Worm (Caenorhabditis elegans) whole organism, L1 larva: ENCODE data around the gene W02H3.3.

Experiments used
- C34B4.2 ChIP-seq: sonication (generic microtip); optimal IDR thresholded peaks from 2 replicates; lab custom pipeline; 2017; ENCODE audit warnings: mild to moderate bottlenecking, missing genetic modification characterization, missing compliant biosample characterization
- alr-1 ChIP-seq: fragments of 200-800 bp; sonication (Bioruptor generic); optimal IDR thresholded peaks from 2 replicates; lab custom pipeline; 2018; ENCODE audit warnings: borderline replicate concordance, mild to moderate bottlenecking, missing genetic modification characterization, missing compliant biosample characterization
- aly-2 ChIP-seq: fragments of 150-350 bp; optimal IDR thresholded peaks from 2 replicates; lab custom pipeline; 2014; ENCODE audit warnings: missing biosample characterization, missing genetic modification characterization
- blmp-1 ChIP-seq: fragments of 150-350 bp; optimal IDR thresholded peaks from 2 replicates; lab custom pipeline; 2014; ENCODE audit warnings: missing biosample characterization, missing genetic modification characterization
- ceh-8 ChIP-seq: fragments of 200-800 bp; sonication (Bioruptor generic); optimal IDR thresholded peaks from 2 replicates; lab custom pipeline; 2018; ENCODE audit warnings: mild to moderate bottlenecking, missing genetic modification characterization, moderate library complexity, missing compliant biosample characterization
- ceh-82 ChIP-seq, 3 experiments: fragments of 150-350 bp in 1 of 3; sonication (generic microtip) in 2 of 3; optimal IDR thresholded peaks; 2 replicates each; lab custom pipeline; 2014 to 2017; ENCODE audit warnings: missing biosample characterization in 3 of 3, missing genetic modification characterization in 3 of 3
- ceh-88 ChIP-seq: fragments of 200-800 bp; sonication (Bioruptor generic); IDR thresholded peaks from 2 replicates; pipeline ENCODE4 v1.3.6; 2022; ENCODE audit warnings: missing genetic modification characterization, missing compliant biosample characterization
- efl-1 ChIP-seq, 4 experiments: fragments of 150-350 bp; optimal IDR thresholded peaks in 3 of 4; peaks in 1 of 4; 1 replicate in 1 of 4; 2 replicates in 3 of 4; lab custom pipeline; 2014; ENCODE audit warnings: missing biosample characterization in 2 of 4, missing genetic modification characterization in 2 of 4, missing genetic modification reagents in 2 of 4
- elt-2 ChIP-seq: sonication (generic microtip); optimal IDR thresholded peaks from 2 replicates; lab custom pipeline; 2016; ENCODE audit warnings: missing genetic modification characterization, mild to moderate bottlenecking, inconsistent platforms, missing compliant biosample characterization, missing genetic modification reagents
- elt-3 ChIP-seq, 6 experiments: fragments of 150-350 bp in 1 of 6; sonication (generic microtip); optimal IDR thresholded peaks; 2 replicates each; lab custom pipeline; 2017 to 2018; ENCODE audit warnings: missing biosample characterization in 6 of 6, missing genetic modification characterization in 6 of 6, inconsistent platforms in 1 of 6
- ets-5 ChIP-seq: fragments of 200-800 bp; sonication (Bioruptor generic); IDR thresholded peaks from 2 replicates; pipeline ENCODE4 v1.3.6; 2022; ENCODE audit warnings: missing genetic modification characterization, missing compliant biosample characterization
- fkh-8 ChIP-seq: sonication (generic microtip); optimal IDR thresholded peaks from 2 replicates; lab custom pipeline; 2016; ENCODE audit warnings: mild to moderate bottlenecking, missing genetic modification characterization, missing compliant biosample characterization
- hpl-2 ChIP-seq: fragments of 150-350 bp; optimal IDR thresholded peaks from 2 replicates; lab custom pipeline; 2014; ENCODE audit warnings: missing biosample characterization, missing genetic modification reagents, missing genetic modification characterization
- isw-1 ChIP-seq: fragments of 200-800 bp; sonication (Bioruptor generic); IDR thresholded peaks from 2 replicates; pipeline ENCODE4 v1.3.6; 2022; ENCODE audit warnings: missing genetic modification characterization, missing compliant biosample characterization
- jun-1 ChIP-seq: fragments of 150-350 bp; optimal IDR thresholded peaks from 2 replicates; lab custom pipeline; 2014; ENCODE audit warnings: missing biosample characterization, missing genetic modification reagents, missing genetic modification characterization
- lsy-2 ChIP-seq, 2 experiments: fragments of 150-350 bp; optimal IDR thresholded peaks; 2 replicates each; lab custom pipeline; 2014; ENCODE audit warnings: missing biosample characterization in 2 of 2, missing genetic modification characterization in 2 of 2
- mab-9 ChIP-seq: fragments of 200-800 bp; sonication (Bioruptor generic); IDR thresholded peaks from 2 replicates; pipeline ENCODE4 v1.3.6; 2022; ENCODE audit warnings: missing genetic modification reagents, missing genetic modification characterization, missing compliant biosample characterization
- mdl-1 ChIP-seq, 2 experiments: fragments of 150-350 bp; optimal IDR thresholded peaks; 2 replicates each; lab custom pipeline; 2014 to 2017; ENCODE audit warnings: missing biosample characterization in 2 of 2, missing genetic modification characterization in 2 of 2, inconsistent platforms in 1 of 2
- nhr-20 ChIP-seq: sonication (generic microtip); optimal IDR thresholded peaks from 2 replicates; lab custom pipeline; 2016; ENCODE audit warnings: mild to moderate bottlenecking, missing genetic modification characterization, missing compliant biosample characterization
- nhr-237 ChIP-seq: fragments of 150-350 bp; optimal IDR thresholded peaks from 2 replicates; lab custom pipeline; 2014; ENCODE audit warnings: missing biosample characterization, missing genetic modification characterization
- nhr-77 ChIP-seq: fragments of 150-350 bp; optimal IDR thresholded peaks from 2 replicates; lab custom pipeline; 2014; ENCODE audit warnings: missing biosample characterization, missing genetic modification characterization
- nhr-84 ChIP-seq: sonication (generic microtip); optimal IDR thresholded peaks from 2 replicates; lab custom pipeline; 2017; ENCODE audit warnings: missing biosample characterization, missing genetic modification characterization
- nhr-85 ChIP-seq: sonication (generic microtip); peaks from one replicate; lab custom pipeline; 2016; ENCODE audit warnings: missing genetic modification characterization, inconsistent platforms, missing compliant biosample characterization
- pag-3 ChIP-seq: sonication (generic microtip); optimal IDR thresholded peaks from 2 replicates; lab custom pipeline; 2017; ENCODE audit warnings: missing genetic modification characterization, mild to moderate bottlenecking, missing compliant biosample characterization, antibody characterized with exemption, borderline replicate concordance; ENCODE audit not compliant: insufficient read depth
- pqm-1 ChIP-seq: sonication (generic microtip); optimal IDR thresholded peaks from 3 replicates; lab custom pipeline; 2017; ENCODE audit warnings: missing biosample characterization, missing genetic modification characterization
- snu-23 ChIP-seq: sonication (generic microtip); optimal IDR thresholded peaks from 2 replicates; lab custom pipeline; 2016; ENCODE audit warnings: missing genetic modification characterization, missing compliant biosample characterization
- sox-4 ChIP-seq: sonication (generic microtip); optimal IDR thresholded peaks from 2 replicates; lab custom pipeline; 2016; ENCODE audit warnings: missing genetic modification characterization, missing compliant biosample characterization
- sup-37 ChIP-seq: fragments of 200-800 bp; sonication (Bioruptor generic); optimal IDR thresholded peaks from 2 replicates; lab custom pipeline; 2018; ENCODE audit warnings: mild to moderate bottlenecking, missing genetic modification characterization, missing compliant biosample characterization
- swsn-7 ChIP-seq: sonication (generic microtip); optimal IDR thresholded peaks from 2 replicates; lab custom pipeline; 2016; ENCODE audit warnings: missing genetic modification characterization, missing compliant biosample characterization
- tbx-2 ChIP-seq: sonication (generic microtip); optimal IDR thresholded peaks from 2 replicates; lab custom pipeline; 2016; ENCODE audit warnings: missing genetic modification characterization, missing compliant biosample characterization
- tlp-1 ChIP-seq: fragments of 150-350 bp; optimal IDR thresholded peaks from 2 replicates; lab custom pipeline; 2014; ENCODE audit warnings: missing biosample characterization, missing genetic modification characterization
- unc-30 ChIP-seq: sonication (generic microtip); optimal IDR thresholded peaks from 2 replicates; lab custom pipeline; 2017; ENCODE audit warnings: missing biosample characterization, missing genetic modification characterization
- unc-62 ChIP-seq: fragments of 150-350 bp; optimal IDR thresholded peaks from 2 replicates; lab custom pipeline; 2014; ENCODE audit warnings: missing biosample characterization, missing genetic modification reagents, missing genetic modification characterization
- unc-86 ChIP-seq: sonication (generic microtip); optimal IDR thresholded peaks from 2 replicates; lab custom pipeline; 2016; ENCODE audit warnings: missing genetic modification characterization, missing compliant biosample characterization
- xbp-1 ChIP-seq: sonication (generic microtip); optimal IDR thresholded peaks from 2 replicates; lab custom pipeline; 2016; ENCODE audit warnings: missing genetic modification characterization, missing compliant biosample characterization
- zip-4 ChIP-seq: fragments of 200-800 bp; sonication (Bioruptor generic); optimal IDR thresholded peaks from 2 replicates; lab custom pipeline; 2018; ENCODE audit warnings: mild to moderate bottlenecking, missing genetic modification characterization, moderate library complexity, missing compliant biosample characterization
- ztf-4 ChIP-seq: fragments of 150-350 bp; optimal IDR thresholded peaks from 2 replicates; lab custom pipeline; 2014; ENCODE audit warnings: missing biosample characterization, missing genetic modification characterization

W02H3.3 gene

ce11 chrX:11122412-11122811, 24.4 kb upstream of the W02H3.3 start:
- TF ChIP-seq swsn-7 (tag; lab: Kevin White, UChicago) = no peak
- peak; percentile 72 for TF ChIP-seq alr-1 (tag; lab: Kevin White, UChicago)
- TF ChIP-seq, all 84 proteins: peak for 1

- no peak for TF ChIP-seq jun-1 (tag; lab: Kevin White, UChicago)
- TF ChIP-seq swsn-7 (tag; lab: Kevin White, UChicago) = no peak
- TF ChIP-seq tbx-2 = no peak
- no peak for TF ChIP-seq blmp-1
- TF ChIP-seq sox-4 = no peak
- no peak for TF ChIP-seq efl-1 (optimal IDR thresholded peaks at IDR 0.05; lab: Kevin White, UChicago)
- no peak for TF ChIP-seq efl-1 (GFP tag; optimal IDR thresholded peaks at IDR 0.05 in 1 of 2; lab: Kevin White, UChicago)
- TF ChIP-seq isw-1 = no peak
- TF ChIP-seq C34B4.2 (tag; lab: Kevin White, UChicago) = no peak
- no peak for TF ChIP-seq nhr-20 (tag; lab: Kevin White, UChicago)
- TF ChIP-seq elt-3 (tag; optimal IDR thresholded peaks at IDR 0.05; lab: Kevin White, UChicago) = no peak
- no peak for TF ChIP-seq aly-2
- no peak for TF ChIP-seq xbp-1 (tag; lab: Kevin White, UChicago)
- no peak for TF ChIP-seq zip-4 (GFP tag; lab: Kevin White, UChicago)
- TF ChIP-seq elt-2 (tag; lab: Kevin White, UChicago) = no peak
- TF ChIP-seq sup-37 = no peak
Measured at ce11 chrX:11120808-11121207, 22.8 kb upstream of the W02H3.3 start, which contains the start of gene R08B4.3. TSS of gene R08B4.3 (minus strand) at chrX:11121005.

- no peak for TF ChIP-seq unc-86 (tag; lab: Kevin White, UChicago)
- no peak for TF ChIP-seq ceh-82 (tag; optimal IDR thresholded peaks at IDR 0.05; lab: Kevin White, UChicago)
- TF ChIP-seq pag-3 (tag; lab: Kevin White, UChicago) = no peak
- no peak for TF ChIP-seq snu-23 (GFP tag; lab: Kevin White, UChicago)
- TF ChIP-seq mab-9 (GFP tag; lab: Robert Waterston, UW) = no peak
- no peak for TF ChIP-seq xbp-1 (tag; lab: Kevin White, UChicago)
- TF ChIP-seq elt-3 (tag; optimal IDR thresholded peaks at IDR 0.05; lab: Kevin White, UChicago) = no peak
Measured at ce11 chrX:11116723-11117122, 18.7 kb upstream of the W02H3.3 start, which contains the start of gene nlp-66. TSS of gene nlp-66 (minus strand) at chrX:11116823.

- TF ChIP-seq aly-2 = no peak
- TF ChIP-seq lsy-2 (tag; optimal IDR thresholded peaks at IDR 0.05; lab: Kevin White, UChicago) = no peak
- peak; percentile 2 for TF ChIP-seq ceh-8 (GFP tag; lab: Kevin White, UChicago)
Measured at ce11 chrX:11114420-11114819, 16.4 kb upstream of the W02H3.3 start.

ce11 chrX:11109200-11109599, 11.2 kb upstream of the W02H3.3 start, which contains the start of gene grd-1:
TSS of gene grd-1 (plus strand) at chrX:11109440.
- TF ChIP-seq unc-30 (tag; lab: Kevin White, UChicago) = no peak
- peak; percentile 89 for TF ChIP-seq blmp-1
- TF ChIP-seq, all 84 proteins: peak for 1

ce11 chrX:11107076-11107475, 9.1 kb upstream of the W02H3.3 start, which contains the start of gene clc-17:
TSS of gene clc-17 (plus strand) at chrX:11107376.
- TF ChIP-seq fkh-8 (tag; lab: Kevin White, UChicago) (no peak), nhr-237 (tag; lab: Kevin White, UChicago) (no peak), pqm-1 (tag; lab: Kevin White, UChicago) (no peak), isw-1 (no peak), mdl-1 (tag; optimal IDR thresholded peaks at IDR 0.05; lab: Kevin White, UChicago) (no peak), jun-1 (tag; lab: Kevin White, UChicago) (no peak), ceh-88 (GFP tag; lab: Robert Waterston, UW) (no peak), nhr-85 (no peak), alr-1 (tag; lab: Kevin White, UChicago) (no peak), unc-62 (GFP tag; lab: Kevin White, UChicago) (no peak), tlp-1 (tag; lab: Kevin White, UChicago) (no peak), nhr-84 (tag; lab: Kevin White, UChicago) (no peak), ets-5 (GFP tag; lab: Robert Waterston, UW) (no peak), nhr-77 (no peak), sup-37 (no peak), xbp-1 (tag; lab: Kevin White, UChicago) (no peak), hpl-2 (GFP tag; lab: Kevin White, UChicago) (no peak), ztf-4 (tag; lab: Kevin White, UChicago) (no peak)
